Fruit fly (Drosophila melanogaster) whole organism, embryonic: ENCODE measurements around the gene CG14329.

Experiments used
- Abd-B ChIP-seq: fragments of 200-800 bp; sonication (Bioruptor generic); optimal IDR thresholded peaks from 2 replicates; lab custom pipeline; 2018; ENCODE audit warnings: missing biosample characterization, mild to moderate bottlenecking, missing genetic modification characterization, moderate library complexity
- Asciz ChIP-seq: fragments of 200-800 bp; sonication (Bioruptor generic); optimal IDR thresholded peaks from 2 replicates; lab custom pipeline; 2017; ENCODE audit warnings: missing biosample characterization, mild to moderate bottlenecking, missing genetic modification characterization, missing genetic modification reagents
- Awh ChIP-seq: fragments of 200-800 bp; sonication (Bioruptor generic); IDR thresholded peaks from 2 replicates; pipeline ENCODE4, ENCODE4 v1.3.6; 2022; ENCODE audit warnings: missing biosample characterization, missing genetic modification characterization
- Bgb ChIP-seq: fragments of 200-800 bp; sonication (Bioruptor generic); IDR thresholded peaks from 2 replicates; pipeline ENCODE4 v1.3.6; 2022; ENCODE audit warnings: missing biosample characterization, missing genetic modification characterization; ENCODE audit not compliant: partially characterized antibody
- CG12659 ChIP-seq: fragments of 200-800 bp; sonication (Bioruptor generic); optimal IDR thresholded peaks from 3 replicates; lab custom pipeline; 2017; ENCODE audit warnings: mild to moderate bottlenecking, missing biosample characterization, missing genetic modification reagents, missing genetic modification characterization
- CG12942 ChIP-seq: fragments of 200-800 bp; sonication (Bioruptor generic); optimal IDR thresholded peaks from 3 replicates; lab custom pipeline; 2016; ENCODE audit warnings: missing biosample characterization, missing genetic modification characterization
- CG13296 ChIP-seq: fragments of 200-800 bp; sonication (Bioruptor generic); optimal IDR thresholded peaks from 3 replicates; lab custom pipeline; 2018; ENCODE audit warnings: missing biosample characterization, mild to moderate bottlenecking, missing genetic modification characterization
- CG15011 ChIP-seq: fragments of 200-800 bp; sonication (Bioruptor generic); optimal IDR thresholded peaks from 3 replicates; lab custom pipeline; 2018; ENCODE audit warnings: missing biosample characterization, mild to moderate bottlenecking, missing genetic modification characterization
- CG15073 ChIP-seq: fragments of 200-800 bp; sonication (Bioruptor generic); optimal IDR thresholded peaks from 2 replicates; lab custom pipeline; 2016; ENCODE audit warnings: missing biosample characterization, missing genetic modification characterization
- CG17361 ChIP-seq: fragments of 200-800 bp; sonication (Bioruptor generic); IDR thresholded peaks from 3 replicates; pipeline ENCODE4 v1.3.6; 2022; ENCODE audit warnings: missing biosample characterization, missing genetic modification characterization
- CG17385 ChIP-seq: fragments of 200-800 bp; sonication (Bioruptor generic); optimal IDR thresholded peaks from 3 replicates; lab custom pipeline; 2018; ENCODE audit warnings: missing biosample characterization, mild to moderate bottlenecking, missing genetic modification characterization
- CG18764 ChIP-seq: fragments of 200-800 bp; sonication (Bioruptor generic); optimal IDR thresholded peaks from 3 replicates; lab custom pipeline; 2016; ENCODE audit warnings: missing biosample characterization, missing genetic modification characterization
- CG2116 ChIP-seq: fragments of 200-800 bp; sonication (Bioruptor generic); optimal IDR thresholded peaks from 3 replicates; lab custom pipeline; 2018; ENCODE audit warnings: missing biosample characterization, mild to moderate bottlenecking, missing genetic modification characterization
- CG2129 ChIP-seq: fragments of 200-800 bp; sonication (Bioruptor generic); IDR thresholded peaks from 2 replicates; pipeline ENCODE4 v1.3.6; 2022; ENCODE audit warnings: missing biosample characterization, missing genetic modification characterization; ENCODE audit not compliant: partially characterized antibody
- CG3065 ChIP-seq: fragments of 200-800 bp; sonication (Bioruptor generic); optimal IDR thresholded peaks from 2 replicates; lab custom pipeline; 2016; ENCODE audit warnings: missing biosample characterization, missing genetic modification characterization
- CG32767 ChIP-seq: fragments of 200-800 bp; sonication (Bioruptor generic); IDR thresholded peaks from 2 replicates; pipeline ENCODE4 v1.3.6; 2022; ENCODE audit warnings: missing biosample characterization, missing genetic modification characterization
- CG3407 ChIP-seq: fragments of 200-800 bp; sonication (Bioruptor generic); optimal IDR thresholded peaks from 2 replicates; lab custom pipeline; 2018; ENCODE audit warnings: missing biosample characterization, mild to moderate bottlenecking, missing genetic modification characterization
- CG34422 ChIP-seq: fragments of 200-800 bp; sonication (Bioruptor generic); IDR thresholded peaks from 3 replicates; pipeline ENCODE4 v1.3.6; 2022; ENCODE audit warnings: missing biosample characterization, missing genetic modification characterization
- CG5953 ChIP-seq: fragments of 200-800 bp; sonication (Bioruptor generic); IDR thresholded peaks from 2 replicates; pipeline ENCODE4 v1.3.6; 2022; ENCODE audit warnings: missing biosample characterization, missing genetic modification characterization
- CG7357 ChIP-seq: fragments of 200-800 bp; sonication (Bioruptor generic); IDR thresholded peaks from 3 replicates; pipeline ENCODE4 v1.3.6; 2022; ENCODE audit warnings: missing biosample characterization, missing genetic modification characterization
- CG7839 ChIP-seq: fragments of 200-800 bp; sonication (Bioruptor generic); optimal IDR thresholded peaks from 3 replicates; lab custom pipeline; 2018; ENCODE audit warnings: missing biosample characterization, mild to moderate bottlenecking, missing genetic modification characterization, moderate library complexity
- CTCF ChIP-seq: fragments of 200-800 bp; sonication (Bioruptor generic); optimal IDR thresholded peaks from 2 replicates; lab custom pipeline; 2017; ENCODE audit warnings: missing biosample characterization, mild to moderate bottlenecking, missing genetic modification characterization, moderate library complexity
- D19B ChIP-seq: fragments of 200-800 bp; sonication (Bioruptor generic); optimal IDR thresholded peaks from 2 replicates; lab custom pipeline; 2017; ENCODE audit warnings: missing biosample characterization, mild to moderate bottlenecking, missing genetic modification characterization
- H15 ChIP-seq: fragments of 200-800 bp; sonication (Bioruptor generic); IDR thresholded peaks from 3 replicates; pipeline ENCODE4 v1.3.6; 2022; ENCODE audit warnings: missing biosample characterization, missing genetic modification characterization
- HHEX ChIP-seq: fragments of 200-800 bp; sonication (Bioruptor generic); optimal IDR thresholded peaks from 3 replicates; lab custom pipeline; 2017; ENCODE audit warnings: missing biosample characterization, mild to moderate bottlenecking, missing genetic modification characterization, missing genetic modification reagents
- MESR4 ChIP-seq: fragments of 200-800 bp; sonication (Bioruptor generic); optimal IDR thresholded peaks from 2 replicates; lab custom pipeline; 2018; ENCODE audit warnings: missing biosample characterization, mild to moderate bottlenecking, missing genetic modification characterization, moderate library complexity
- Myb ChIP-seq: fragments of 200-800 bp; sonication (Bioruptor generic); optimal IDR thresholded peaks from 2 replicates; lab custom pipeline; 2016; ENCODE audit warnings: missing biosample characterization, missing genetic modification characterization
- Pdp1 ChIP-seq, 2 experiments: fragments of 200-800 bp; sonication (Bioruptor generic); optimal IDR thresholded peaks; 3 replicates each; lab custom pipeline; 2016; ENCODE audit warnings: missing biosample characterization in 2 of 2, missing genetic modification characterization in 2 of 2, mild to moderate bottlenecking in 1 of 2, moderate library complexity in 1 of 2
- Ptx1 ChIP-seq: fragments of 200-800 bp; sonication (Bioruptor generic); IDR thresholded peaks from 2 replicates; pipeline ENCODE4 v1.3.6; 2022; ENCODE audit warnings: missing biosample characterization, missing genetic modification characterization
- Sox102F ChIP-seq: fragments of 200-800 bp; sonication (Bioruptor generic); optimal IDR thresholded peaks from 2 replicates; lab custom pipeline; 2018; ENCODE audit warnings: missing biosample characterization, mild to moderate bottlenecking, missing genetic modification characterization, moderate library complexity
- Sry-δ ChIP-seq: fragments of 200-800 bp; sonication (Bioruptor generic); optimal IDR thresholded peaks from 2 replicates; lab custom pipeline; 2016; ENCODE audit warnings: missing biosample characterization, missing genetic modification characterization
- ac ChIP-seq: fragments of 200-800 bp; sonication (Bioruptor generic); optimal IDR thresholded peaks from 3 replicates; lab custom pipeline; 2017; ENCODE audit warnings: missing biosample characterization, mild to moderate bottlenecking, missing genetic modification characterization
- ash1 ChIP-seq: fragments of 200-800 bp; sonication (Bioruptor generic); optimal IDR thresholded peaks from 2 replicates; lab custom pipeline; 2018; ENCODE audit warnings: missing biosample characterization, mild to moderate bottlenecking, missing genetic modification characterization
- bsh ChIP-seq, 2 experiments: fragments of 200-800 bp; sonication (Bioruptor generic); optimal IDR thresholded peaks; 2 replicates each; lab custom pipeline; 2017 to 2018; ENCODE audit warnings: mild to moderate bottlenecking in 2 of 2, missing biosample characterization in 2 of 2, missing genetic modification characterization in 2 of 2, moderate library complexity in 1 of 2
- chinmo ChIP-seq: fragments of 200-800 bp; sonication (Bioruptor generic); IDR thresholded peaks from 4 replicates; pipeline ENCODE4 v1.3.6; 2022; ENCODE audit warnings: missing biosample characterization, missing genetic modification characterization; ENCODE audit not compliant: partially characterized antibody
- disco-r ChIP-seq: fragments of 200-800 bp; sonication (Bioruptor generic); optimal IDR thresholded peaks from 2 replicates; lab custom pipeline; 2016; ENCODE audit warnings: missing biosample characterization, missing genetic modification characterization
- fd96Cb ChIP-seq: fragments of 200-800 bp; sonication (Bioruptor generic); optimal IDR thresholded peaks from 2 replicates; lab custom pipeline; 2018; ENCODE audit warnings: missing biosample characterization, mild to moderate bottlenecking, missing genetic modification characterization, moderate library complexity
- gcm ChIP-seq: fragments of 200-800 bp; sonication (Bioruptor generic); optimal IDR thresholded peaks from 2 replicates; lab custom pipeline; 2019; ENCODE audit warnings: missing biosample characterization, mild to moderate bottlenecking, missing genetic modification characterization, moderate library complexity
- hbn ChIP-seq: fragments of 200-800 bp; sonication (Bioruptor generic); IDR thresholded peaks from 2 replicates; pipeline ENCODE4 v1.3.6; 2022; ENCODE audit warnings: missing biosample characterization, missing genetic modification characterization; ENCODE audit not compliant: partially characterized antibody
- jigr1 ChIP-seq: fragments of 200-800 bp; sonication (Bioruptor generic); IDR thresholded peaks from 3 replicates; pipeline ENCODE4 v1.3.6; 2022; ENCODE audit warnings: missing biosample characterization, missing genetic modification characterization
- jumu ChIP-seq: fragments of 200-800 bp; sonication (Bioruptor generic); optimal IDR thresholded peaks from 3 replicates; lab custom pipeline; 2016; ENCODE audit warnings: missing biosample characterization, missing genetic modification characterization
- mam ChIP-seq: fragments of 200-800 bp; sonication (Bioruptor generic); optimal IDR thresholded peaks from 3 replicates; lab custom pipeline; 2016; ENCODE audit warnings: missing biosample characterization, missing genetic modification characterization
- nerfin-2 ChIP-seq: fragments of 200-800 bp; sonication (Bioruptor generic); IDR thresholded peaks from 2 replicates; pipeline ENCODE4 v1.3.6; 2022; ENCODE audit warnings: missing biosample characterization, missing genetic modification characterization; ENCODE audit not compliant: partially characterized antibody
- nom ChIP-seq: fragments of 200-800 bp; sonication (Bioruptor generic); optimal IDR thresholded peaks from 2 replicates; lab custom pipeline; 2017; ENCODE audit warnings: missing biosample characterization, missing genetic modification characterization, mild to moderate bottlenecking, moderate library complexity, missing genetic modification reagents
- oc ChIP-seq: fragments of 200-800 bp; sonication (Bioruptor generic); optimal IDR thresholded peaks from 2 replicates; lab custom pipeline; 2018; ENCODE audit warnings: missing biosample characterization, mild to moderate bottlenecking, missing genetic modification characterization, moderate library complexity
- sens ChIP-seq: fragments of 200-800 bp; sonication (Bioruptor generic); peaks from one replicate; lab custom pipeline; 2016; ENCODE audit warnings: missing biosample characterization, missing genetic modification characterization
- sna ChIP-seq: fragments of 200-800 bp; sonication (Bioruptor generic); IDR thresholded peaks from 2 replicates; pipeline ENCODE4 v1.3.6; 2022; ENCODE audit warnings: missing biosample characterization, missing genetic modification characterization; ENCODE audit not compliant: partially characterized antibody
- so ChIP-seq: fragments of 200-800 bp; sonication (Bioruptor generic); IDR thresholded peaks from 3 replicates; pipeline ENCODE4 v1.3.6; 2022; ENCODE audit warnings: missing biosample characterization, missing genetic modification characterization
- trh ChIP-seq: fragments of 200-800 bp; sonication (Bioruptor generic); optimal IDR thresholded peaks from 2 replicates; lab custom pipeline; 2016; ENCODE audit warnings: missing biosample characterization, missing genetic modification characterization
- unc-4 ChIP-seq: fragments of 200-800 bp; sonication (Bioruptor generic); IDR thresholded peaks from 2 replicates; pipeline ENCODE4 v1.3.6; 2022; ENCODE audit warnings: missing biosample characterization, missing genetic modification characterization; ENCODE audit not compliant: partially characterized antibody

The CG14329 gene

dm6 chr3R:17613549-17613948, 4.4 kb downstream of the CG14329 start, which contains the start of gene CG14327:
Gene CG14327, plus strand, starts transcription at chr3R:17613709.
- peak; percentile 32 for TF ChIP-seq oc (tag; lab: Kevin White, UChicago)
- TF ChIP-seq so, result 0 out of 3 replicates have a peak, but pooled peaks have one; percentile 25
- peak in 1 of 2 experiments; percentile 79 for TF ChIP-seq Pdp1 (GFP tag; optimal IDR thresholded peaks at IDR 0.05; lab: Kevin White, UChicago)
- 0 out of 4 replicates have a peak, but pooled peaks have one; percentile 38 for TF ChIP-seq chinmo
- TF ChIP-seq nerfin-2, result no peak
- no peak for TF ChIP-seq Myb (GFP tag; lab: Kevin White, UChicago)
- TF ChIP-seq Awh (GFP tag; lab: Robert Waterston, UW), result 0 out of 2 replicates have a peak, but pooled peaks have one; percentile 37
- TF ChIP-seq CG17361 (GFP tag; lab: Robert Waterston, UW), result no peak
- peak; percentile 47 for TF ChIP-seq nom (GFP tag; lab: Kevin White, UChicago)
- TF ChIP-seq Abd-B (GFP tag; lab: Kevin White, UChicago), result no peak
- TF ChIP-seq CG13296 (GFP tag; lab: Kevin White, UChicago), result no peak
- TF ChIP-seq, all 482 proteins: peak for 6

- no peak for TF ChIP-seq H15 (GFP tag; lab: Robert Waterston, UW)
- TF ChIP-seq HHEX, result no peak
- no peak for TF ChIP-seq ash1 (GFP tag; lab: Kevin White, UChicago)
- no peak for TF ChIP-seq CG12942
- TF ChIP-seq Ptx1 (GFP tag; lab: Robert Waterston, UW), result no peak
- no peak for TF ChIP-seq sens (GFP tag; lab: Kevin White, UChicago)
- TF ChIP-seq Sox102F (GFP tag; lab: Kevin White, UChicago), result no peak
- TF ChIP-seq CG7357 (GFP tag; lab: Robert Waterston, UW), result no peak
- TF ChIP-seq CG7839 (tag; lab: Kevin White, UChicago), result no peak
- TF ChIP-seq Pdp1 (GFP tag; optimal IDR thresholded peaks at IDR 0.05; lab: Kevin White, UChicago), result no peak
- TF ChIP-seq jumu, result no peak
- TF ChIP-seq Bgb, result no peak
- no peak for TF ChIP-seq bsh (GFP tag; optimal IDR thresholded peaks at IDR 0.05; lab: Kevin White, UChicago)
- no peak for TF ChIP-seq CG2116
- no peak for TF ChIP-seq CG18764
- TF ChIP-seq mam (GFP tag; lab: Kevin White, UChicago), result no peak
- TF ChIP-seq trh (GFP tag; lab: Kevin White, UChicago), result no peak
- TF ChIP-seq gcm (GFP tag; lab: Kevin White, UChicago), result no peak
- TF ChIP-seq CG2129 (GFP tag; lab: Robert Waterston, UW), result no peak
- TF ChIP-seq sna, result no peak
- peak; percentile 82 for TF ChIP-seq CG15073
- no peak for TF ChIP-seq Sry-δ (GFP tag; lab: Kevin White, UChicago)
- no peak for TF ChIP-seq unc-4 (GFP tag; lab: Robert Waterston, UW)
- TF ChIP-seq hbn, result no peak
- no peak for TF ChIP-seq CG34422 (GFP tag; lab: Robert Waterston, UW)
- TF ChIP-seq CG15011 (GFP tag; lab: Kevin White, UChicago), result no peak
- TF ChIP-seq disco-r (GFP tag; lab: Kevin White, UChicago), result no peak
- no peak for TF ChIP-seq fd96Cb
- peak; percentile 64 for TF ChIP-seq CG17385 (GFP tag; lab: Kevin White, UChicago)
- no peak for TF ChIP-seq CG5953
- TF ChIP-seq CTCF (GFP tag; lab: Kevin White, UChicago), result peak; percentile 59
- no peak for TF ChIP-seq CG3065 (GFP tag; lab: Kevin White, UChicago)
- no peak for TF ChIP-seq jigr1 (GFP tag; lab: Robert Waterston, UW)
- TF ChIP-seq D19B, result no peak
- no peak for TF ChIP-seq CG32767
- no peak for TF ChIP-seq CG3407 (GFP tag; lab: Kevin White, UChicago)
- no peak for TF ChIP-seq CG12659 (GFP tag; lab: Kevin White, UChicago)
- TF ChIP-seq ac (GFP tag; lab: Kevin White, UChicago), result no peak
- TF ChIP-seq Asciz (GFP tag; lab: Kevin White, UChicago), result no peak
- no peak for TF ChIP-seq MESR4 (GFP tag; lab: Kevin White, UChicago)
These were observed 5.9 kb downstream of the CG14329 start for dm6 chr3R:17615076-17615475.
